Worm (Caenorhabditis elegans) whole organism, L1 larva: ENCODE measurements around the gene arrd-24.

Source experiments
- C04F5.9 ChIP-seq: sonication (generic microtip); optimal IDR thresholded peaks from 2 replicates; lab custom pipeline; 2016; ENCODE audit warnings: missing genetic modification characterization, missing compliant biosample characterization
- C16A3.4 ChIP-seq: fragments of 150-350 bp; optimal IDR thresholded peaks from 2 replicates; lab custom pipeline; 2014; ENCODE audit warnings: missing biosample characterization, missing genetic modification characterization
- ama-1 ChIP-seq: fragments of 150-350 bp; optimal IDR thresholded peaks from 2 replicates; lab custom pipeline; 2014
- blmp-1 ChIP-seq: fragments of 150-350 bp; optimal IDR thresholded peaks from 2 replicates; lab custom pipeline; 2014; ENCODE audit warnings: missing biosample characterization, missing genetic modification characterization
- ceh-63 ChIP-seq: fragments of 200-800 bp; sonication (Bioruptor generic); optimal IDR thresholded peaks from 2 replicates; lab custom pipeline; 2018; ENCODE audit warnings: mild to moderate bottlenecking, missing genetic modification characterization, missing compliant biosample characterization
- ceh-90 ChIP-seq: sonication (generic microtip); optimal IDR thresholded peaks from 2 replicates; lab custom pipeline; 2016; ENCODE audit warnings: missing genetic modification characterization, missing compliant biosample characterization
- dpl-1 ChIP-seq, 3 experiments: fragments of 150-350 bp in 2 of 3; sonication (generic microtip) in 1 of 3; optimal IDR thresholded peaks; 2 replicates each; lab custom pipeline; 2014 to 2017; ENCODE audit warnings: missing biosample characterization in 3 of 3, missing genetic modification characterization in 3 of 3, missing genetic modification reagents in 3 of 3
- dsc-1 ChIP-seq: sonication (generic microtip); optimal IDR thresholded peaks from 2 replicates; lab custom pipeline; 2016; ENCODE audit warnings: mild to moderate bottlenecking, missing genetic modification characterization, missing compliant biosample characterization
- efl-1 ChIP-seq, 4 experiments: fragments of 150-350 bp; optimal IDR thresholded peaks in 3 of 4; peaks in 1 of 4; 1 replicate in 1 of 4; 2 replicates in 3 of 4; lab custom pipeline; 2014; ENCODE audit warnings: missing biosample characterization in 2 of 4, missing genetic modification characterization in 2 of 4, missing genetic modification reagents in 2 of 4
- efl-3 ChIP-seq: fragments of 200-800 bp; sonication (Bioruptor generic); optimal IDR thresholded peaks from 2 replicates; lab custom pipeline; 2018; ENCODE audit warnings: mild to moderate bottlenecking, missing genetic modification characterization, missing compliant biosample characterization
- egl-13 ChIP-seq: sonication (generic microtip); optimal IDR thresholded peaks from 2 replicates; lab custom pipeline; 2016; ENCODE audit warnings: missing genotype, missing genetic modification reagents, missing genetic modification characterization, missing compliant biosample characterization
- egl-27 ChIP-seq, 2 experiments: fragments of 150-350 bp in 1 of 2; sonication (generic microtip); optimal IDR thresholded peaks; 3 replicates each; lab custom pipeline; 2017 to 2018; ENCODE audit warnings: missing biosample characterization in 2 of 2, missing genetic modification characterization in 2 of 2, missing genetic modification reagents in 2 of 2
- elt-2 ChIP-seq: sonication (generic microtip); optimal IDR thresholded peaks from 2 replicates; lab custom pipeline; 2016; ENCODE audit warnings: missing genetic modification characterization, mild to moderate bottlenecking, inconsistent platforms, missing compliant biosample characterization, missing genetic modification reagents
- fkh-4 ChIP-seq: sonication (generic microtip); optimal IDR thresholded peaks from 2 replicates; lab custom pipeline; 2016; ENCODE audit warnings: missing compliant biosample characterization, missing genetic modification characterization, borderline replicate concordance
- hlh-4 ChIP-seq: sonication (generic microtip); optimal IDR thresholded peaks from 2 replicates; lab custom pipeline; 2016; ENCODE audit warnings: mild to moderate bottlenecking, missing genetic modification characterization, missing compliant biosample characterization
- lin-14 ChIP-seq: fragments of 200-800 bp; sonication (Bioruptor generic); optimal IDR thresholded peaks from 2 replicates; lab custom pipeline; 2018; ENCODE audit warnings: mild to moderate bottlenecking, missing genetic modification characterization, moderate library complexity, missing compliant biosample characterization
- lin-35 ChIP-seq, 2 experiments: fragments of 150-350 bp; optimal IDR thresholded peaks; 2 replicates each; lab custom pipeline; 2014; ENCODE audit warnings: missing biosample characterization in 2 of 2, missing genetic modification characterization in 2 of 2, missing genetic modification reagents in 2 of 2
- lin-39 ChIP-seq: fragments of 150-350 bp; optimal IDR thresholded peaks from 2 replicates; lab custom pipeline; 2014; ENCODE audit warnings: missing biosample characterization, missing genetic modification reagents, missing genetic modification characterization
- lir-3 ChIP-seq: sonication (generic microtip); optimal IDR thresholded peaks from 2 replicates; lab custom pipeline; 2016; ENCODE audit warnings: mild to moderate bottlenecking, missing genetic modification characterization, moderate library complexity, missing compliant biosample characterization; ENCODE audit not compliant: poor library complexity
- lsy-2 ChIP-seq, 2 experiments: fragments of 150-350 bp; optimal IDR thresholded peaks; 2 replicates each; lab custom pipeline; 2014; ENCODE audit warnings: missing biosample characterization in 2 of 2, missing genetic modification characterization in 2 of 2
- mab-9 ChIP-seq: fragments of 200-800 bp; sonication (Bioruptor generic); IDR thresholded peaks from 2 replicates; pipeline ENCODE4 v1.3.6; 2022; ENCODE audit warnings: missing genetic modification reagents, missing genetic modification characterization, missing compliant biosample characterization
- mep-1 ChIP-seq: fragments of 150-350 bp; optimal IDR thresholded peaks from 2 replicates; lab custom pipeline; 2014; ENCODE audit warnings: missing biosample characterization, missing genetic modification characterization
- nhr-12 ChIP-seq: sonication (generic microtip); optimal IDR thresholded peaks from 2 replicates; lab custom pipeline; 2017; ENCODE audit warnings: missing biosample characterization, missing genetic modification characterization
- nhr-19 ChIP-seq: fragments of 200-800 bp; sonication (Bioruptor generic); conservative IDR thresholded peaks from 2 replicates; pipeline ENCODE4 v1.3.6; 2022; ENCODE audit warnings: missing genetic modification characterization, missing compliant biosample characterization
- nhr-237 ChIP-seq: fragments of 150-350 bp; optimal IDR thresholded peaks from 2 replicates; lab custom pipeline; 2014; ENCODE audit warnings: missing biosample characterization, missing genetic modification characterization
- nhr-28 ChIP-seq: fragments of 150-350 bp; optimal IDR thresholded peaks from 2 replicates; lab custom pipeline; 2014; ENCODE audit warnings: missing biosample characterization, missing genetic modification characterization
- nhr-47 ChIP-seq: sonication (generic microtip); optimal IDR thresholded peaks from 2 replicates; lab custom pipeline; 2016; ENCODE audit warnings: mild to moderate bottlenecking, missing genetic modification characterization, moderate library complexity, missing compliant biosample characterization
- nhr-84 ChIP-seq: sonication (generic microtip); optimal IDR thresholded peaks from 2 replicates; lab custom pipeline; 2017; ENCODE audit warnings: missing biosample characterization, missing genetic modification characterization
- nhr-85 ChIP-seq: sonication (generic microtip); peaks from one replicate; lab custom pipeline; 2016; ENCODE audit warnings: missing genetic modification characterization, inconsistent platforms, missing compliant biosample characterization
- nhr-90 ChIP-seq: sonication (generic microtip); optimal IDR thresholded peaks from 2 replicates; lab custom pipeline; 2016; ENCODE audit warnings: mild to moderate bottlenecking, missing genetic modification characterization, missing compliant biosample characterization; ENCODE audit not compliant: poor library complexity
- pag-3 ChIP-seq: sonication (generic microtip); optimal IDR thresholded peaks from 2 replicates; lab custom pipeline; 2017; ENCODE audit warnings: missing genetic modification characterization, mild to moderate bottlenecking, missing compliant biosample characterization, antibody characterized with exemption, borderline replicate concordance; ENCODE audit not compliant: insufficient read depth
- rnt-1 ChIP-seq: sonication (generic microtip); optimal IDR thresholded peaks from 2 replicates; lab custom pipeline; 2016; ENCODE audit warnings: mild to moderate bottlenecking, missing genetic modification characterization, moderate library complexity, missing compliant biosample characterization
- snpc-4 ChIP-seq: fragments of 150-350 bp; optimal IDR thresholded peaks from 2 replicates; lab custom pipeline; 2014; ENCODE audit warnings: missing biosample characterization, missing genetic modification characterization
- snu-23 ChIP-seq: sonication (generic microtip); optimal IDR thresholded peaks from 2 replicates; lab custom pipeline; 2016; ENCODE audit warnings: missing genetic modification characterization, missing compliant biosample characterization
- sox-4 ChIP-seq: sonication (generic microtip); optimal IDR thresholded peaks from 2 replicates; lab custom pipeline; 2016; ENCODE audit warnings: missing genetic modification characterization, missing compliant biosample characterization
- sup-37 ChIP-seq: fragments of 200-800 bp; sonication (Bioruptor generic); optimal IDR thresholded peaks from 2 replicates; lab custom pipeline; 2018; ENCODE audit warnings: mild to moderate bottlenecking, missing genetic modification characterization, missing compliant biosample characterization
- swsn-7 ChIP-seq: sonication (generic microtip); optimal IDR thresholded peaks from 2 replicates; lab custom pipeline; 2016; ENCODE audit warnings: missing genetic modification characterization, missing compliant biosample characterization
- tbx-2 ChIP-seq: sonication (generic microtip); optimal IDR thresholded peaks from 2 replicates; lab custom pipeline; 2016; ENCODE audit warnings: missing genetic modification characterization, missing compliant biosample characterization
- unc-130 ChIP-seq: fragments of 150-350 bp; optimal IDR thresholded peaks from 2 replicates; lab custom pipeline; 2017; ENCODE audit warnings: missing biosample characterization, missing genetic modification characterization, inconsistent platforms
- unc-30 ChIP-seq: sonication (generic microtip); optimal IDR thresholded peaks from 2 replicates; lab custom pipeline; 2017; ENCODE audit warnings: missing biosample characterization, missing genetic modification characterization
- unc-62 ChIP-seq: fragments of 150-350 bp; optimal IDR thresholded peaks from 2 replicates; lab custom pipeline; 2014; ENCODE audit warnings: missing biosample characterization, missing genetic modification reagents, missing genetic modification characterization
- unc-86 ChIP-seq: sonication (generic microtip); optimal IDR thresholded peaks from 2 replicates; lab custom pipeline; 2016; ENCODE audit warnings: missing genetic modification characterization, missing compliant biosample characterization

Gene arrd-24

DNA sequence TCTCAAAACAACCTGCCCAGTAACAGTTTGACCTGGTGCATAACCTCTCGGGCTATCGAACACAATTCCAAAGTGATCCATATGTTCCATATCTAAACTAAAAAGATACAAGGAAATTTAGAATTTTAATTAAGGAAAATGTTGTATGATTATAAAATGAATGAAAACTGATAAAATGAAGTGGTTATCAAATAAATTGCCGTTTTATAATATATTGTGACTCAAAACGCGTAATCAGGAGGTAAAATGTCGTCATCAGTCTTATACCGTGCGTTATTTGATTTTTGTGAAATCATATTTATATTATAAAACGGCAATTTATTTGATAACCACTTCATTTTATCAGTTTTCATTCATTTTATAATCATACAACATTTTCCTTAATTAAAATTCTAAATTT is at the start of gene arrd-24:
Gene arrd-24 (minus strand): TSS at position 101 of the 400 bp plus-strand sequence.
- peak; percentile 46 for TF ChIP-seq elt-2 (tag; lab: Kevin White, UChicago)
- TF ChIP-seq, all 84 proteins: peak for 1; not testable (repeated sequence) for 83

ce11 chrX:14029872-14030271 is 49.6 kb upstream of the arrd-24 start:
- TF ChIP-seq fkh-4 (tag; lab: Kevin White, UChicago): no peak
- TF ChIP-seq nhr-84 (tag; lab: Kevin White, UChicago): no peak
- TF ChIP-seq nhr-85: no peak
- TF ChIP-seq C16A3.4 (tag; lab: Kevin White, UChicago): no peak
- TF ChIP-seq nhr-47 (tag; lab: Kevin White, UChicago): no peak
- TF ChIP-seq lsy-2 (tag; optimal IDR thresholded peaks at IDR 0.05; lab: Kevin White, UChicago): no peak
- TF ChIP-seq lin-14 (GFP tag; lab: Kevin White, UChicago): no peak
- no peak for TF ChIP-seq lir-3 (tag; lab: Kevin White, UChicago)
- TF ChIP-seq egl-27 (tag; optimal IDR thresholded peaks at IDR 0.05; lab: Kevin White, UChicago): no peak
- no peak for TF ChIP-seq efl-1 (optimal IDR thresholded peaks at IDR 0.05; lab: Kevin White, UChicago)
- TF ChIP-seq efl-1 (GFP tag; optimal IDR thresholded peaks at IDR 0.05 in 1 of 2; lab: Kevin White, UChicago): no peak
- TF ChIP-seq ceh-90 (tag; lab: Kevin White, UChicago): no peak
- no peak for TF ChIP-seq sup-37 (GFP tag; lab: Kevin White, UChicago)
- TF ChIP-seq unc-86: no peak
- no peak for TF ChIP-seq snu-23 (GFP tag; lab: Kevin White, UChicago)
- no peak for TF ChIP-seq mab-9
- TF ChIP-seq nhr-12 (tag; lab: Kevin White, UChicago): no peak
- no peak for TF ChIP-seq mep-1 (tag; lab: Kevin White, UChicago)
- TF ChIP-seq blmp-1: no peak

DNA sequence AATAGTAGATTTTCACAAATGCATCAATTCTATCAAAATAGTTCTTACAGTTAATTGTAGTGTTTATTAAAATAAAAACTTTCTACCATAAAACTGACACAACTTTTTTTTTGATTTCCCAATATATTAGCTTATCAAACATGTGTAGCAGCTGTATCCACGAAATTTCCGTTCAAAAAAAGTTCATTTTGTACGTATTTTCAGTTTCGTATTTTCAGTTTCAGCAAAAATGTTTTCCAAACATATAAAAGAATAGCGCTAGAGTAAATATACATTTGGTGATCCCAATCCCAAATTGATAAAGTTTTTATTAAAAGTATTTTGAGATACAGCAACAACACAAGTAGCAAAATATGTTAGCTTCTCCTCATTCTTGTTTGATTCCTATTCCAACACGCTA is 49.1 kb upstream of the arrd-24 start:
- TF ChIP-seq unc-130 (no peak), snpc-4 (tag; lab: Kevin White, UChicago) (no peak), nhr-28 (tag; lab: Kevin White, UChicago) (no peak), blmp-1 (no peak), lin-35 (GFP tag; optimal IDR thresholded peaks at IDR 0.05; lab: Kevin White, UChicago) (no peak), tbx-2 (tag; lab: Kevin White, UChicago) (no peak), nhr-237 (tag; lab: Kevin White, UChicago) (no peak), dsc-1 (tag; lab: Kevin White, UChicago) (no peak), ceh-90 (tag; lab: Kevin White, UChicago) (no peak), sup-37 (GFP tag; lab: Kevin White, UChicago) (no peak), mab-9 (no peak), sox-4 (no peak), unc-62 (GFP tag; lab: Kevin White, UChicago) (no peak), swsn-7 (no peak), ceh-63 (GFP tag; lab: Kevin White, UChicago) (no peak), dpl-1 (GFP tag; optimal IDR thresholded peaks at IDR 0.05; lab: Kevin White, UChicago) (no peak)

DNA sequence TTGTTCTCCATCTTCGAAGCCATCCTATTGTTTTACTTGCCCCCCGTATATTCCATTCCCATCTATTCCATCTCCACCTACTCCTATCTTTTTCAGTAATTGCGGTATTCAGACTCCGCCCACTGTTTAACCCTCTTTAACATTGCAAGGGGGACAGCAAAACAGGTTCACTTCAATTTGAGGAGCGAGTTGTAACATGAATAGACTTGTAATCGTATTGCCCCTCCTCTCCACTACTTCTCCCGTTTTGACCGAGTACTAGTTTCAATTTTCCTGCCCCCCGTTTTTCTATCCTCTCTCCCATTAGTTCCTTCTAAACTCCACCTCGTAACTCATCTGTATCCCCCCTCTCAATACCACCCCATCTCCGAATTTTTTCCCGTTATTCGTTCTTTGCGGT is 48.2 kb upstream of the arrd-24 start:
- TF ChIP-seq lin-14 (GFP tag; lab: Kevin White, UChicago): peak; percentile 15
- TF ChIP-seq efl-1 (optimal IDR thresholded peaks at IDR 0.05; lab: Kevin White, UChicago): no peak
- peak in 1 of 2 experiments; percentile 66 for TF ChIP-seq efl-1 (GFP tag; optimal IDR thresholded peaks at IDR 0.05 in 1 of 2; lab: Kevin White, UChicago)
- no peak for TF ChIP-seq lin-39
- TF ChIP-seq snu-23 (GFP tag; lab: Kevin White, UChicago): peak; percentile 3
- TF ChIP-seq nhr-90 (tag; lab: Kevin White, UChicago): no peak
- TF ChIP-seq nhr-84 (tag; lab: Kevin White, UChicago): no peak
- TF ChIP-seq hlh-4 (tag; lab: Kevin White, UChicago): no peak

- no peak for TF ChIP-seq unc-30 (tag; lab: Kevin White, UChicago)
- TF ChIP-seq snpc-4 (tag; lab: Kevin White, UChicago): no peak
- no peak for TF ChIP-seq efl-3 (GFP tag; lab: Kevin White, UChicago)
- no peak for TF ChIP-seq C04F5.9 (tag; lab: Kevin White, UChicago)
- TF ChIP-seq unc-86: no peak
- no peak for TF ChIP-seq nhr-19
- no peak for TF ChIP-seq nhr-90 (tag; lab: Kevin White, UChicago)
- no peak for TF ChIP-seq rnt-1 (tag; lab: Kevin White, UChicago)
- no peak for TF ChIP-seq pag-3 (tag; lab: Kevin White, UChicago)
- TF ChIP-seq egl-13: no peak
- TF ChIP-seq nhr-84 (tag; lab: Kevin White, UChicago): no peak
- no peak for TF ChIP-seq ama-1
- no peak for TF ChIP-seq snu-23 (GFP tag; lab: Kevin White, UChicago)
These were observed 46.6 kb upstream of the arrd-24 start for ce11 chrX:14026893-14027292.
